Fruit fly (Drosophila melanogaster): ENCODE results near the gene CG4408.

CG4408 gene

DNA sequence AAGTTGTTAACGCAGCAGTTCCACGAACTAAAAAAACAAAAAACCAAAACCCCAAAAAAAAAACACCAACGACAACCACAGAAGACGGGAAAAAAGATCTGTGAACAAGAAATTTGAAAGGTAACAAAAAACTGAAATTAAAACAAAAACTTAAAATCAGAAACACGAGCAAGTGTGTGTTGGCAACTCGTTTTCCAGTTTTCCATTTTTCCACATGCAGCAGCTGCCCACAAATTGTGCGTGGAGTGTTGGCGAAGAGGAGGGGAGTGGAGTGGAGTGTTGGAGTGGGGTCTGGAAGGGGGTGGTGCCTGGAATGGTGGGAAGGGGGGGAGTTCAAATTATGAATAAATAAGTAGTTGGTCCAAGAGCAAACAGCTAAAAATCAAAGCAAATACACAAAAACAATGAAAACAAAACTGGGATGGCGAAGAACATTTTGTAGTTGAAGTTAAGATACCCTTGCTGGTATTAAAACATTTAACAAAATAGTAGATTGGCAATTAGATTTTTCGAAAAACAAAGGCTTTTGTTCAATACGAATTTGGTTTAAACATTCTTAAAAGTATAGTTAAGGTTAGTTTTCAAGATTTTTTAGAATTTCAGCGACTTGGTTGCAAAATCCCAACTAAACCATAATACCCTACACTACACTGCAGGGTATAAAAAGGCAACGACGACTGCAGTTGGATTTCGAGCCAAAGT is 29.9 kb downstream of the CG4408 start (continued):
- peak in 1 of 2 experiments; percentile 76 for TF ChIP-seq bsh (GFP tag; optimal IDR thresholded peaks at IDR 0.05)
- no peak for TF ChIP-seq da (GFP tag; optimal IDR thresholded peaks at IDR 0.05)
- TF ChIP-seq CG4360 (GFP tag; IDR thresholded peaks at IDR 0.05) = no peak
- no peak for TF ChIP-seq tgo (GFP tag; IDR thresholded peaks at IDR 0.05)
- TF ChIP-seq zfh1 (GFP tag; IDR thresholded peaks at IDR 0.05) = no peak
- TF ChIP-seq croc (GFP tag; conservative IDR thresholded peaks at IDR 0.05) = peak; percentile 48; the same call in 1 of the 3 replicates
- TF ChIP-seq CG14667 (GFP tag; IDR thresholded peaks at IDR 0.05) = no peak
- no peak for TF ChIP-seq jigr1 (GFP tag; IDR thresholded peaks at IDR 0.05)
- no peak for TF ChIP-seq odd (GFP tag; optimal IDR thresholded peaks at IDR 0.05)
- no peak for TF ChIP-seq yki (optimal IDR thresholded peaks at IDR 0.05)
- no peak for TF ChIP-seq Lim3 (GFP tag; IDR thresholded peaks at IDR 0.05)
- TF ChIP-seq bcd (GFP tag; optimal IDR thresholded peaks at IDR 0.05) = peak; percentile 56
- no peak for TF ChIP-seq CG9797 (GFP tag; optimal IDR thresholded peaks at IDR 0.05)
- TF ChIP-seq CG14441 (GFP tag; IDR thresholded peaks at IDR 0.05) = no peak
- peak; percentile 72 for TF ChIP-seq nmo (GFP tag; optimal IDR thresholded peaks at IDR 0.05)
- no peak for TF ChIP-seq CG10321 (GFP tag; IDR thresholded peaks at IDR 0.05)
- no peak for TF ChIP-seq gce (GFP tag; IDR thresholded peaks at IDR 0.05)
- no peak for TF ChIP-seq CG6854 (GFP tag; optimal IDR thresholded peaks at IDR 0.05)
- no peak for TF ChIP-seq hkb (optimal IDR thresholded peaks at IDR 0.05)
- TF ChIP-seq hkb (GFP tag; IDR thresholded peaks at IDR 0.05) = no peak
- TF ChIP-seq HHEX (GFP tag; optimal IDR thresholded peaks at IDR 0.05) = no peak
- no peak for TF ChIP-seq fd3F (GFP tag; optimal IDR thresholded peaks at IDR 0.05)
- TF ChIP-seq CG32767 (GFP tag; IDR thresholded peaks at IDR 0.05) = 0 out of 2 replicates have a peak, but pooled peaks have one; percentile 34
- TF ChIP-seq Nf-YB (GFP tag; optimal IDR thresholded peaks at IDR 0.05) = no peak
- TF ChIP-seq p53 (GFP tag; optimal IDR thresholded peaks at IDR 0.05) = no peak
- no peak for TF ChIP-seq br (optimal IDR thresholded peaks at IDR 0.05)
- no peak for TF ChIP-seq sob (GFP tag; IDR thresholded peaks at IDR 0.05)
- TF ChIP-seq NC2α (GFP tag; optimal IDR thresholded peaks at IDR 0.05) = peak; percentile 46
- TF ChIP-seq Jarid2 (GFP tag; optimal IDR thresholded peaks at IDR 0.05) = no peak
- no peak for TF ChIP-seq CG4282 (GFP tag; optimal IDR thresholded peaks at IDR 0.05)
- TF ChIP-seq fd96Cb (tag; optimal IDR thresholded peaks at IDR 0.05) = peak; percentile 70
- TF ChIP-seq vfl (GFP tag; optimal IDR thresholded peaks at IDR 0.05) = no peak
- TF ChIP-seq CG3407 (GFP tag; optimal IDR thresholded peaks at IDR 0.05) = peak; percentile 51
- no peak for TF ChIP-seq CG11085 (GFP tag; IDR thresholded peaks at IDR 0.05)
- no peak for TF ChIP-seq CG5953 (GFP tag; IDR thresholded peaks at IDR 0.05)
- no peak for TF ChIP-seq CTCF (GFP tag; optimal IDR thresholded peaks at IDR 0.05)
- TF ChIP-seq CG9437 (GFP tag; optimal IDR thresholded peaks at IDR 0.05) = peak; percentile 39
- TF ChIP-seq nerfin-1 (tag; optimal IDR thresholded peaks at IDR 0.05) = peak; percentile 38
- no peak for TF ChIP-seq BtbVII (GFP tag; optimal IDR thresholded peaks at IDR 0.05)
- TF ChIP-seq sens (GFP tag) = peak; percentile 91
- no peak for TF ChIP-seq emc (GFP tag; optimal IDR thresholded peaks at IDR 0.05)
- TF ChIP-seq CG12659 (GFP tag; optimal IDR thresholded peaks at IDR 0.05) = peak; percentile 16
- no peak for TF ChIP-seq CG42726 (GFP tag; IDR thresholded peaks at IDR 0.05; ENCODE audit: partially characterized antibody)
- no peak for TF ChIP-seq onecut (GFP tag; IDR thresholded peaks at IDR 0.05)
- TF ChIP-seq Dbx (GFP tag; IDR thresholded peaks at IDR 0.05) = no peak
- TF ChIP-seq CG7745 (tag; optimal IDR thresholded peaks at IDR 0.05) = no peak
- peak; percentile 30 for TF ChIP-seq CG2120 (GFP tag; optimal IDR thresholded peaks at IDR 0.05)
- no peak for TF ChIP-seq pnt (GFP tag; optimal IDR thresholded peaks at IDR 0.05)
- no peak; the same call in 1 of the 2 replicates for TF ChIP-seq Atf6 (GFP tag; IDR thresholded peaks at IDR 0.05)
- TF ChIP-seq Sry-δ (GFP tag; optimal IDR thresholded peaks at IDR 0.05) = peak; percentile 9
- no peak for TF ChIP-seq amos (GFP tag; IDR thresholded peaks at IDR 0.05; ENCODE audit: partially characterized antibody)
- no peak for TF ChIP-seq Sin3A (optimal IDR thresholded peaks at IDR 0.05)
- TF ChIP-seq CG2889 (GFP tag; IDR thresholded peaks at IDR 0.05) = no peak
- TF ChIP-seq fru (optimal IDR thresholded peaks at IDR 0.05) = no peak

Measured in whole organism, embryonic.